Fruit fly (Drosophila melanogaster): ENCODE data around the gene CG10859.
A peak's percentile ranks its signal among the peaks of the same experiment; 100 is the strongest.

Gene CG10859

dm6 chr2L:13366109-13366747 is 32.2 kb downstream of the CG10859 start, which contains the start of the genes Nnp-1 and Grx3 (continued):
- no peak for TF ChIP-seq Hr51 (GFP tag; optimal IDR thresholded peaks at IDR 0.05)
- TF ChIP-seq fd64A (GFP tag; optimal IDR thresholded peaks at IDR 0.05) = no peak
- no peak for TF ChIP-seq sna (GFP tag; IDR thresholded peaks at IDR 0.05; ENCODE audit: partially characterized antibody)
- no peak for TF ChIP-seq CG31365 (tag; optimal IDR thresholded peaks at IDR 0.05)
- TF ChIP-seq org-1 (GFP tag; optimal IDR thresholded peaks at IDR 0.05) = no peak
- TF ChIP-seq CG17612 (GFP tag; IDR thresholded peaks at IDR 0.05) = no peak
- TF ChIP-seq CG4424 (GFP tag; optimal IDR thresholded peaks at IDR 0.05) = peak; percentile 59
- TF ChIP-seq Doc3 (GFP tag; IDR thresholded peaks at IDR 0.05; ENCODE audit: partially characterized antibody) = no peak
- TF ChIP-seq CG3407 (GFP tag; optimal IDR thresholded peaks at IDR 0.05) = no peak
- TF ChIP-seq sr (GFP tag; IDR thresholded peaks at IDR 0.05) = no peak
- TF ChIP-seq CG7357 (GFP tag; IDR thresholded peaks at IDR 0.05) = peak; percentile 65
- TF ChIP-seq Med (GFP tag) = peak; percentile 81
- TF ChIP-seq tup (GFP tag; optimal IDR thresholded peaks at IDR 0.05) = no peak
- peak; percentile 13; the same call in 1 of the 2 replicates for TF ChIP-seq CG14441 (GFP tag; IDR thresholded peaks at IDR 0.05)
- TF ChIP-seq CG2120 (GFP tag; optimal IDR thresholded peaks at IDR 0.05) = peak; percentile 52
- TF ChIP-seq fd3F (GFP tag; optimal IDR thresholded peaks at IDR 0.05) = peak; percentile 51
- no peak for TF ChIP-seq CG11696 (GFP tag; IDR thresholded peaks at IDR 0.05)
- no peak for TF ChIP-seq Nf-YB (GFP tag; optimal IDR thresholded peaks at IDR 0.05)
- TF ChIP-seq Bdp1 (GFP tag; optimal IDR thresholded peaks at IDR 0.05) = peak; percentile 52
- no peak for TF ChIP-seq CG6683 (GFP tag; optimal IDR thresholded peaks at IDR 0.05)
- no peak for TF ChIP-seq CG12391 (tag; optimal IDR thresholded peaks at IDR 0.05)
- TF ChIP-seq cad (GFP tag; optimal IDR thresholded peaks at IDR 0.05) = no peak
- TF ChIP-seq eve (GFP tag; optimal IDR thresholded peaks at IDR 0.05) = no peak
- TF ChIP-seq CG6654 (GFP tag; optimal IDR thresholded peaks at IDR 0.05) = no peak
- TF ChIP-seq CG12659 (GFP tag; optimal IDR thresholded peaks at IDR 0.05) = peak; percentile 79
- TF ChIP-seq Chrac-16 (GFP tag; optimal IDR thresholded peaks at IDR 0.05) = peak; percentile 35
- no peak for TF ChIP-seq CG17328 (GFP tag; IDR thresholded peaks at IDR 0.05)
- peak; percentile 61 for TF ChIP-seq dmrt11E (tag; optimal IDR thresholded peaks at IDR 0.05)
- TF ChIP-seq CG17829 (tag; optimal IDR thresholded peaks at IDR 0.05) = peak; percentile 69
- TF ChIP-seq dm (GFP tag; optimal IDR thresholded peaks at IDR 0.05) = peak; percentile 88
- peak; percentile 54 for TF ChIP-seq CG2116 (GFP tag; optimal IDR thresholded peaks at IDR 0.05)
- peak; percentile 14 for TF ChIP-seq BtbVII (GFP tag; optimal IDR thresholded peaks at IDR 0.05)
- TF ChIP-seq CkIIα-i1 (GFP tag; IDR thresholded peaks at IDR 0.05) = no peak
- TF ChIP-seq prd (optimal IDR thresholded peaks at IDR 0.05) = no peak
- TF ChIP-seq prd (GFP tag; IDR thresholded peaks at IDR 0.05) = peak; percentile 58; the same call in 1 of the 3 replicates
- TF ChIP-seq Pdp1 (GFP tag; optimal IDR thresholded peaks at IDR 0.05) = no peak
- peak; percentile 32; the same call in 1 of the 3 replicates for TF ChIP-seq knrl (GFP tag; IDR thresholded peaks at IDR 0.05; ENCODE audit: partially characterized antibody)
- no peak for TF ChIP-seq nau (GFP tag; optimal IDR thresholded peaks at IDR 0.05)
- peak; percentile 20 for TF ChIP-seq Hmr (GFP tag; optimal IDR thresholded peaks at IDR 0.05)
- no peak for TF ChIP-seq CG6854 (GFP tag; optimal IDR thresholded peaks at IDR 0.05)
- peak; percentile 56; the same call in 1 of the 2 replicates for TF ChIP-seq CG32532 (GFP tag; IDR thresholded peaks at IDR 0.05)
- no peak for TF ChIP-seq run (tag; optimal IDR thresholded peaks at IDR 0.05)
- no peak for TF ChIP-seq CG15601 (tag; optimal IDR thresholded peaks at IDR 0.05)
- peak; percentile 92 for TF ChIP-seq Sry-β (GFP tag; optimal IDR thresholded peaks at IDR 0.05)
- peak; percentile 57 for TF ChIP-seq MBD-R2 (GFP tag; IDR thresholded peaks at IDR 0.05)
- TF ChIP-seq gfzf (GFP tag; optimal IDR thresholded peaks at IDR 0.05) = peak; percentile 52
- no peak for TF ChIP-seq Vsx1 (GFP tag; optimal IDR thresholded peaks at IDR 0.05)
- peak; percentile 21 for TF ChIP-seq az2 (GFP tag; optimal IDR thresholded peaks at IDR 0.05)
- peak; percentile 72 for TF ChIP-seq CG10267 (tag; optimal IDR thresholded peaks at IDR 0.05)

Data from whole organism, embryonic.